Worm (Caenorhabditis elegans) whole organism, early embryonic: ENCODE results near the gene spot-1.

Experiments
- B0310.2 ChIP-seq: sonication (generic microtip); optimal IDR thresholded peaks from 2 replicates; lab custom pipeline; 2016; ENCODE audit warnings: mild to moderate bottlenecking, missing genetic modification characterization, missing compliant biosample characterization
- ama-1 ChIP-seq: fragments of 150-350 bp; optimal IDR thresholded peaks from 2 replicates; lab custom pipeline; 2014
- ceh-36 ChIP-seq: sonication (generic microtip); optimal IDR thresholded peaks from 2 replicates; lab custom pipeline; 2016; ENCODE audit warnings: missing genetic modification characterization, inconsistent platforms, missing compliant biosample characterization
- flt-1 ChIP-seq: fragments of 200-800 bp; sonication (Bioruptor generic); IDR thresholded peaks from 2 replicates; pipeline ENCODE4 v1.3.6; 2022; ENCODE audit warnings: missing genetic modification characterization, missing compliant biosample characterization
- hmg-4 ChIP-seq: fragments of 200-800 bp; sonication (Bioruptor generic); optimal IDR thresholded peaks from 2 replicates; lab custom pipeline; 2018; ENCODE audit warnings: mild to moderate bottlenecking, missing genetic modification characterization, missing compliant biosample characterization
- pes-1 ChIP-seq: fragments of 200-800 bp; sonication (Bioruptor generic); IDR thresholded peaks from 2 replicates; pipeline ENCODE4 v1.3.6; 2022; ENCODE audit warnings: missing genetic modification reagents, missing genetic modification characterization, missing compliant biosample characterization
- tbx-11 ChIP-seq: fragments of 200-800 bp; sonication (Bioruptor generic); IDR thresholded peaks from 2 replicates; pipeline ENCODE4 v1.3.6; 2022; ENCODE audit warnings: missing genetic modification characterization, missing compliant biosample characterization

ce11 chrIII:7262592-7262991, 14.5 kb downstream of the spot-1 start:
- no peak for TF ChIP-seq ama-1 (lab: Kevin White, UChicago)
- no peak for TF ChIP-seq flt-1 (GFP tag; lab: Robert Waterston, UW)
- no peak for TF ChIP-seq tbx-11 (GFP tag; lab: Robert Waterston, UW)
- TF ChIP-seq pes-1 (GFP tag; lab: Robert Waterston, UW), result no peak
- no peak for TF ChIP-seq ceh-36 (tag; lab: Kevin White, UChicago)
- TF ChIP-seq B0310.2, result no peak
- TF ChIP-seq hmg-4, result no peak
